Fruit fly (Drosophila melanogaster): ENCODE data around the gene CG14877.
"Not testable (repeated sequence)": the region's sequence is repeated elsewhere in the genome, so short reads cannot be mapped to it uniquely, and the experiment has no call there.

The CG14877 gene

DNA sequence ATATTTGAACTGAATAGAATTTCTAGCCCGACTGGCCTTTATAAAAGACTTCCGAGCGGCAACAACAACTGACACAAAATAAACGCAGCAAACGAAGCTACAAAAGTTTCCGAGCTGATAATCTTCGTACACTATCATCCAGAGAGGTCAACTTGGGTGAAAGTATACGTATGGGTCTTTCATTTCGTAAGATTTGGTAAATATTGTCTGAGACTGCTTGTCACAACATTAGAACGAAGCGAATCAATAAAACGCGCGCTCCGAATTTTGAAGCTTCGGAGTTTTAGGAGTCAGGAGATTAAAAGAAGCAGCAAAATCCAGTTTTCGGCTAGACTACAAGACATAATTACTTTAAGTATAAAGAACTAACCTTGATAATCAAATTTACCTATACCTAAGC is 8.7 kb upstream of the CG14877 start, which contains the start of gene glob1:
TSS of gene glob1 (minus strand) at position 101 of the 400 bp plus-strand sequence.
- not testable (repeated sequence) for TF ChIP-seq Tbp (GFP tag; optimal IDR thresholded peaks at IDR 0.05); sna (GFP tag; IDR thresholded peaks at IDR 0.05; ENCODE audit: partially characterized antibody); pb (GFP tag; optimal IDR thresholded peaks at IDR 0.05)

DNA sequence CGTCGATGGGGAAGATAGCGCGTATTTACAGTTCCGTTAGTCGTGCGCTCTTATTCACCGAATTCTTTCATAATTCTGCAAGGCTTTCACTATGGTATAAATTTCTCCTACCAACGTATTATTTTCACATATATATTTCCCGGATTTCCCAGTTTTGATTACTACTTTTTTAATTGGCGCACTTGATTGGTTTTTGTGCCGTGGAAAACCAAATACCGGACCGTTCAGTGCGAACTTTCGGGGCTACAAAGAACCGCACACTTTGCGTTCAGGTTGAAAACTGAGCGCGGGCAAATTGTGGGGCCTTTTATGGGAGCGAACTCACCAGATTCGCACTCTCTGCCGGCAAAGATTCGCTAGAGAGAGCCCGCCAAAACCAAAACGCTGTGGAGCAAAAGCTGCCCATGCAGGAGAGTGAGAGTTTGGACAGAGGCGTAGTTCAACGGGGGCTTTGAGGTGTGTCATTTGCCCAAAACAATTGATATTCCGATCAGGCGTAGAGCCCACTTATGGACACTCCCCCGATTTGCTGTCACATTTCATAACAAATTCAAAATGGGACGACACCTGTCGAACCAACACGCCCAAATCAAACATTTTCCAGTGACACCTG is 5.3 kb upstream of the CG14877 start:
- TF ChIP-seq klu (GFP tag; IDR thresholded peaks at IDR 0.05) (peak; percentile 44), Taf1 (GFP tag; IDR thresholded peaks at IDR 0.05) (peak; percentile 35; the same call in 1 of the 2 replicates), sob (GFP tag; IDR thresholded peaks at IDR 0.05) (peak; percentile 69), cas (GFP tag; IDR thresholded peaks at IDR 0.05) (peak; percentile 52; the same call in 1 of the 2 replicates), rib (GFP tag; IDR thresholded peaks at IDR 0.05) (peak; percentile 73; the same call in 1 of the 2 replicates), gce (GFP tag; IDR thresholded peaks at IDR 0.05) (peak; percentile 41; the same call in 1 of the 3 replicates), NFAT (GFP tag; IDR thresholded peaks at IDR 0.05) (peak; percentile 69), Optix (GFP tag; IDR thresholded peaks at IDR 0.05) (peak; percentile 39; the same call in 1 of the 3 replicates), ham (GFP tag; IDR thresholded peaks at IDR 0.05) (peak; percentile 30; the same call in 1 of the 2 replicates), gsb (GFP tag; IDR thresholded peaks at IDR 0.05) (peak; percentile 46; the same call in 1 of the 2 replicates), CG4404 (GFP tag; IDR thresholded peaks at IDR 0.05) (peak; percentile 34; the same call in 1 of the 2 replicates), CG3847 (GFP tag; IDR thresholded peaks at IDR 0.05) (peak; percentile 56), Rfx (GFP tag; IDR thresholded peaks at IDR 0.05) (peak; percentile 88), E2f2 (GFP tag; IDR thresholded peaks at IDR 0.05) (peak; percentile 41; the same call in 1 of the 2 replicates), tgo (GFP tag; IDR thresholded peaks at IDR 0.05) (0 out of 3 replicates have a peak, but pooled peaks have one; percentile 27), Ptx1 (GFP tag; IDR thresholded peaks at IDR 0.05) (0 out of 2 replicates have a peak, but pooled peaks have one; percentile 43), Jarid2 (GFP tag; optimal IDR thresholded peaks at IDR 0.05) (peak; percentile 54), CG11085 (GFP tag; IDR thresholded peaks at IDR 0.05) (peak; percentile 22; the same call in 1 of the 2 replicates), MBD-R2 (GFP tag; IDR thresholded peaks at IDR 0.05) (peak; percentile 21; the same call in 1 of the 2 replicates), row (GFP tag; IDR thresholded peaks at IDR 0.05) (peak; percentile 75), HLH3B (GFP tag; IDR thresholded peaks at IDR 0.05) (0 out of 2 replicates have a peak, but pooled peaks have one; percentile 14), danr (GFP tag; IDR thresholded peaks at IDR 0.05) (peak; percentile 37; the same call in 1 of the 2 replicates), vvl (GFP tag; IDR thresholded peaks at IDR 0.05) (peak; percentile 61), lbe (GFP tag; optimal IDR thresholded peaks at IDR 0.05) (peak; percentile 3), esg (GFP tag; conservative IDR thresholded peaks at IDR 0.05) (0 out of 2 replicates have a peak, but pooled peaks have one; percentile 25), so (GFP tag; IDR thresholded peaks at IDR 0.05) (0 out of 3 replicates have a peak, but pooled peaks have one; percentile 15), Ada2b (GFP tag; IDR thresholded peaks at IDR 0.05) (peak; percentile 35; the same call in 1 of the 2 replicates), CG11093 (GFP tag; IDR thresholded peaks at IDR 0.05) (0 out of 3 replicates have a peak, but pooled peaks have one; percentile 16), CG6689 (GFP tag; IDR thresholded peaks at IDR 0.05) (peak; percentile 27; the same call in 1 of the 2 replicates), Aef1 (GFP tag; IDR thresholded peaks at IDR 0.05) (peak; percentile 26; the same call in 1 of the 3 replicates), CG9215 (GFP tag; IDR thresholded peaks at IDR 0.05) (peak; percentile 67), Trl (optimal IDR thresholded peaks at IDR 0.05) (peak; percentile 30 to 73), wdn (GFP tag; IDR thresholded peaks at IDR 0.05) (peak; percentile 59; the same call in 1 of the 2 replicates), CG31224 (GFP tag; IDR thresholded peaks at IDR 0.05) (0 out of 2 replicates have a peak, but pooled peaks have one; percentile 34), CG14441 (GFP tag; IDR thresholded peaks at IDR 0.05) (peak; percentile 38; the same call in 1 of the 2 replicates), Dbx (GFP tag; IDR thresholded peaks at IDR 0.05) (peak; percentile 83), CG32532 (GFP tag; IDR thresholded peaks at IDR 0.05) (peak; percentile 82), CG14014 (GFP tag; IDR thresholded peaks at IDR 0.05) (peak; percentile 68), Mrtf (GFP tag; IDR thresholded peaks at IDR 0.05) (0 out of 3 replicates have a peak, but pooled peaks have one; percentile 27), chinmo (GFP tag; IDR thresholded peaks at IDR 0.05; ENCODE audit: partially characterized antibody) (0 out of 4 replicates have a peak, but pooled peaks have one; percentile 51), ranshi (GFP tag; IDR thresholded peaks at IDR 0.05) (peak; percentile 67), slbo (GFP tag; IDR thresholded peaks at IDR 0.05) (peak; percentile 84), Ets65A (GFP tag) (peak; percentile 39), Rx (GFP tag; IDR thresholded peaks at IDR 0.05) (peak; percentile 47), lmd (GFP tag; IDR thresholded peaks at IDR 0.05) (peak; percentile 62; the same call in 1 of the 2 replicates)
- TF ChIP-seq Trl (GFP tag; optimal IDR thresholded peaks at IDR 0.05), result not testable (repeated sequence)
